Worm (Caenorhabditis elegans) whole organism, L3 larva: ENCODE data around the gene sru-37.

Source experiments
- aly-2 ChIP-seq: fragments of 150-350 bp; optimal IDR thresholded peaks from 2 replicates; lab custom pipeline; 2014; ENCODE audit warnings: missing biosample characterization, missing genetic modification characterization
- ama-1 ChIP-seq: fragments of 150-350 bp; optimal IDR thresholded peaks from 2 replicates; lab custom pipeline; 2018
- egl-27 ChIP-seq: sonication (generic microtip); optimal IDR thresholded peaks from 4 replicates; lab custom pipeline; 2017; ENCODE audit warnings: missing biosample characterization, missing genetic modification reagents, missing genetic modification characterization
- fkh-10 ChIP-seq: sonication (generic microtip); optimal IDR thresholded peaks from 2 replicates; lab custom pipeline; 2017; ENCODE audit warnings: missing biosample characterization, missing genetic modification reagents, missing genetic modification characterization
- jun-1 ChIP-seq: fragments of 150-350 bp; optimal IDR thresholded peaks from 2 replicates; lab custom pipeline; 2014; ENCODE audit warnings: missing biosample characterization, missing genetic modification reagents, missing genetic modification characterization
- lin-15B ChIP-seq: fragments of 150-350 bp; optimal IDR thresholded peaks from 2 replicates; lab custom pipeline; 2014; ENCODE audit warnings: missing biosample characterization, missing genetic modification characterization
- nhr-25 ChIP-seq: sonication (generic microtip); optimal IDR thresholded peaks from 2 replicates; lab custom pipeline; 2017; ENCODE audit warnings: missing biosample characterization, missing genetic modification characterization
- sea-2 ChIP-seq: fragments of 150-350 bp; sonication (generic microtip); optimal IDR thresholded peaks from 4 replicates; lab custom pipeline; 2014; ENCODE audit warnings: missing biosample characterization, missing genetic modification reagents, missing genetic modification characterization

DNA sequence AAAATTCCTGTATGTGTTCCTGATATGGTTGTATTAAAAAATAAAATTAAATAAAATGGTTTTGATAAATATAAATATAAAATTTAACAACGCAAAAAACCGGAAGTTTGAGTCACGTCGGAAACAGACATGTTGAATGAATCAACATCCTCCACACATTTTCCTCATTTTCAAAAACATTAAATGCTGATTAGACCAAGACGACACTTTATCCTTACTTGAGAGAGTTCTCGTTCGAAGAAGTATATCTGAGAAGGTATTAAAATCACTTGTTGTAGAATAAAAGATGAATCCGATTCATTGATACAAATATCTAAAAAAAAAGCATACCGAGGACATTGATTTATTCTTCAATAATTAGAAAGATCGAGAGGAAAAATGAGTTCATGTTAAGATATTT is 7.0 kb upstream of the sru-37 start:
- TF ChIP-seq aly-2 (tag; lab: Kevin White, UChicago) (no peak), nhr-25 (tag; lab: Kevin White, UChicago) (no peak), egl-27 (tag; lab: Kevin White, UChicago) (no peak), sea-2 (GFP tag; lab: Kevin White, UChicago) (no peak), jun-1 (tag; lab: Kevin White, UChicago) (no peak), lin-15B (tag; lab: Kevin White, UChicago) (no peak), ama-1 (no peak), fkh-10 (GFP tag; lab: Kevin White, UChicago) (no peak)
